Fruit fly (Drosophila melanogaster) whole organism, embryonic: ENCODE data around the gene yellow-e2.

ENCODE experiments used
- Atf6 ChIP-seq: fragments of 200-800 bp; sonication (Bioruptor generic); IDR thresholded peaks from 2 replicates; pipeline ENCODE4 v1.3.6; 2022; ENCODE audit warnings: missing biosample characterization, missing genetic modification characterization
- Bgb ChIP-seq: fragments of 200-800 bp; sonication (Bioruptor generic); IDR thresholded peaks from 2 replicates; pipeline ENCODE4 v1.3.6; 2022; ENCODE audit warnings: missing biosample characterization, missing genetic modification characterization; ENCODE audit not compliant: partially characterized antibody
- CG10267 ChIP-seq: fragments of 200-800 bp; sonication (Bioruptor generic); optimal IDR thresholded peaks from 2 replicates; lab custom pipeline; 2018; ENCODE audit warnings: missing biosample characterization, mild to moderate bottlenecking, missing genetic modification characterization, moderate library complexity
- CG10431 ChIP-seq: fragments of 200-800 bp; sonication (Bioruptor generic); optimal IDR thresholded peaks from 3 replicates; lab custom pipeline; 2018; ENCODE audit warnings: missing biosample characterization, mild to moderate bottlenecking, missing genetic modification characterization
- CG10979 ChIP-seq: fragments of 200-800 bp; sonication (Bioruptor generic); optimal IDR thresholded peaks from 2 replicates; lab custom pipeline; 2018; ENCODE audit warnings: missing biosample characterization, mild to moderate bottlenecking, missing genetic modification characterization, moderate library complexity
- CG11247 ChIP-seq: fragments of 200-800 bp; sonication (Bioruptor generic); IDR thresholded peaks from 2 replicates; pipeline ENCODE4 v1.3.6; 2022; ENCODE audit warnings: missing biosample characterization, missing genetic modification characterization
- CG11695 ChIP-seq: fragments of 200-800 bp; sonication (Bioruptor generic); IDR thresholded peaks from 3 replicates; pipeline ENCODE4 v1.3.6; 2022; ENCODE audit warnings: missing biosample characterization, missing genetic modification characterization
- CG1233 ChIP-seq: fragments of 200-800 bp; sonication (Bioruptor generic); optimal IDR thresholded peaks from 4 replicates; lab custom pipeline; 2018; ENCODE audit warnings: missing biosample characterization, mild to moderate bottlenecking, missing genetic modification characterization
- CG13123 ChIP-seq: fragments of 200-800 bp; sonication (Bioruptor generic); optimal IDR thresholded peaks from 2 replicates; lab custom pipeline; 2016; ENCODE audit warnings: missing biosample characterization, missing genetic modification characterization
- CG13287 ChIP-seq: fragments of 200-800 bp; sonication (Bioruptor generic); IDR thresholded peaks from 2 replicates; pipeline ENCODE4 v1.3.6; 2022; ENCODE audit warnings: missing biosample characterization, missing genetic modification characterization; ENCODE audit not compliant: partially characterized antibody
- CG13775 ChIP-seq: fragments of 200-800 bp; sonication (Bioruptor generic); optimal IDR thresholded peaks from 3 replicates; lab custom pipeline; 2017; ENCODE audit warnings: missing biosample characterization, mild to moderate bottlenecking, missing genetic modification characterization
- CG14860 ChIP-seq: fragments of 200-800 bp; sonication (Bioruptor generic); IDR thresholded peaks from 3 replicates; pipeline ENCODE4 v1.3.6; 2022; ENCODE audit warnings: missing biosample characterization, missing genetic modification characterization; ENCODE audit not compliant: partially characterized antibody
- CG1529 ChIP-seq: fragments of 200-800 bp; sonication (Bioruptor generic); optimal IDR thresholded peaks from 3 replicates; lab custom pipeline; 2018; ENCODE audit warnings: missing biosample characterization, missing genetic modification characterization
- CG15514 ChIP-seq: fragments of 200-800 bp; sonication (Bioruptor generic); optimal IDR thresholded peaks from 3 replicates; lab custom pipeline; 2017; ENCODE audit warnings: missing biosample characterization, missing genetic modification characterization, mild to moderate bottlenecking, moderate library complexity, missing genetic modification reagents
- CG16813 ChIP-seq: fragments of 200-800 bp; sonication (Bioruptor generic); IDR thresholded peaks from 3 replicates; pipeline ENCODE4 v1.3.6; 2022; ENCODE audit warnings: missing biosample characterization, missing genetic modification characterization; ENCODE audit not compliant: partially characterized antibody
- CG17385 ChIP-seq: fragments of 200-800 bp; sonication (Bioruptor generic); optimal IDR thresholded peaks from 3 replicates; lab custom pipeline; 2018; ENCODE audit warnings: missing biosample characterization, mild to moderate bottlenecking, missing genetic modification characterization
- CG1792 ChIP-seq: fragments of 200-800 bp; sonication (Bioruptor generic); optimal IDR thresholded peaks from 2 replicates; lab custom pipeline; 2016; ENCODE audit warnings: missing biosample characterization, missing genetic modification characterization
- CG18011 ChIP-seq: fragments of 200-800 bp; sonication (Bioruptor generic); optimal IDR thresholded peaks from 2 replicates; lab custom pipeline; 2017; ENCODE audit warnings: missing biosample characterization, missing genetic modification characterization, mild to moderate bottlenecking, moderate library complexity, missing genotype
- CG9932 ChIP-seq: fragments of 200-800 bp; sonication (Bioruptor generic); IDR thresholded peaks from 2 replicates; pipeline ENCODE4 v1.3.6; 2022; ENCODE audit warnings: missing biosample characterization, missing genetic modification characterization
- CTCF ChIP-seq: fragments of 200-800 bp; sonication (Bioruptor generic); optimal IDR thresholded peaks from 2 replicates; lab custom pipeline; 2017; ENCODE audit warnings: missing biosample characterization, mild to moderate bottlenecking, missing genetic modification characterization, moderate library complexity
- Dbx ChIP-seq: fragments of 200-800 bp; sonication (Bioruptor generic); IDR thresholded peaks from 3 replicates; pipeline ENCODE4 v1.3.6; 2022; ENCODE audit warnings: missing biosample characterization, missing genetic modification characterization
- Drgx ChIP-seq: fragments of 200-800 bp; sonication (Bioruptor generic); IDR thresholded peaks from 2 replicates; pipeline ENCODE4 v1.3.6; 2022; ENCODE audit warnings: missing biosample characterization, missing genetic modification characterization
- ERR ChIP-seq: fragments of 200-800 bp; sonication (Bioruptor generic); optimal IDR thresholded peaks from 2 replicates; lab custom pipeline; 2016; ENCODE audit warnings: missing biosample characterization, missing genetic modification characterization
- HmgZ ChIP-seq: fragments of 200-800 bp; sonication (Bioruptor generic); optimal IDR thresholded peaks from 2 replicates; lab custom pipeline; 2018; ENCODE audit warnings: missing biosample characterization, mild to moderate bottlenecking, missing genetic modification characterization
- Lpt ChIP-seq: fragments of >200 bp; optimal IDR thresholded peaks from 2 replicates; lab custom pipeline; 2018; ENCODE audit warnings: missing biosample characterization, missing genetic modification characterization
- MESR4 ChIP-seq: fragments of 200-800 bp; sonication (Bioruptor generic); optimal IDR thresholded peaks from 2 replicates; lab custom pipeline; 2018; ENCODE audit warnings: missing biosample characterization, mild to moderate bottlenecking, missing genetic modification characterization, moderate library complexity
- NC2α ChIP-seq: fragments of 200-800 bp; sonication (Bioruptor generic); optimal IDR thresholded peaks from 2 replicates; lab custom pipeline; 2016; ENCODE audit warnings: missing biosample characterization, missing genetic modification characterization
- Xrp1 ChIP-seq: fragments of 200-800 bp; sonication (Bioruptor generic); IDR thresholded peaks from 2 replicates; pipeline ENCODE4 v1.3.6; 2022; ENCODE audit warnings: missing biosample characterization, missing genetic modification characterization
- amos ChIP-seq: fragments of 200-800 bp; sonication (Bioruptor generic); IDR thresholded peaks from 2 replicates; pipeline ENCODE4 v1.3.6; 2022; ENCODE audit warnings: missing biosample characterization, missing genetic modification characterization; ENCODE audit not compliant: partially characterized antibody
- ap ChIP-seq: fragments of 200-800 bp; sonication (Bioruptor generic); IDR thresholded peaks from 2 replicates; pipeline ENCODE4 v1.3.6; 2022; ENCODE audit warnings: missing biosample characterization, missing genetic modification characterization
- ara ChIP-seq: fragments of 200-800 bp; sonication (Bioruptor generic); IDR thresholded peaks from 2 replicates; pipeline ENCODE4 v1.3.6; 2022; ENCODE audit warnings: missing biosample characterization, missing genetic modification characterization
- az2 ChIP-seq: fragments of 200-800 bp; sonication (Bioruptor generic); optimal IDR thresholded peaks from 3 replicates; lab custom pipeline; 2016; ENCODE audit warnings: missing biosample characterization, missing genetic modification characterization
- bab2 ChIP-seq: fragments of 200-800 bp; sonication (Bioruptor generic); optimal IDR thresholded peaks from 2 replicates; lab custom pipeline; 2016; ENCODE audit warnings: missing biosample characterization, missing genetic modification characterization
- chn ChIP-seq: fragments of 200-800 bp; sonication (Bioruptor generic); optimal IDR thresholded peaks from 2 replicates; lab custom pipeline; 2016; ENCODE audit warnings: missing biosample characterization, missing genetic modification characterization
- crp ChIP-seq, 2 experiments: fragments of 200-800 bp; sonication (Bioruptor generic); optimal IDR thresholded peaks; 2 replicates in 1 of 2; 3 replicates in 1 of 2; lab custom pipeline; 2017; ENCODE audit warnings: missing biosample characterization in 2 of 2, missing genetic modification characterization in 2 of 2, mild to moderate bottlenecking in 1 of 2, moderate library complexity in 1 of 2
- fd96Cb ChIP-seq: fragments of 200-800 bp; sonication (Bioruptor generic); optimal IDR thresholded peaks from 2 replicates; lab custom pipeline; 2018; ENCODE audit warnings: missing biosample characterization, mild to moderate bottlenecking, missing genetic modification characterization, moderate library complexity
- gt ChIP-seq: fragments of 200-800 bp; sonication (Bioruptor generic); IDR thresholded peaks from 2 replicates; pipeline ENCODE4 v1.3.6; 2022; ENCODE audit warnings: missing biosample characterization, missing genetic modification characterization
- jing ChIP-seq: fragments of 200-800 bp; sonication (Bioruptor generic); optimal IDR thresholded peaks from 2 replicates; lab custom pipeline; 2018; ENCODE audit warnings: missing biosample characterization, mild to moderate bottlenecking, missing genetic modification characterization
- ken ChIP-seq: fragments of 200-800 bp; sonication (Bioruptor generic); IDR thresholded peaks from 3 replicates; pipeline ENCODE4 v1.3.6; 2022; ENCODE audit warnings: missing biosample characterization, missing genetic modification characterization
- nau ChIP-seq: fragments of 200-800 bp; sonication (Bioruptor generic); optimal IDR thresholded peaks from 3 replicates; lab custom pipeline; 2017; ENCODE audit warnings: missing biosample characterization, mild to moderate bottlenecking, missing genetic modification characterization, missing genetic modification reagents
- otp ChIP-seq: fragments of 200-800 bp; sonication (Bioruptor generic); IDR thresholded peaks from 3 replicates; pipeline ENCODE4, ENCODE4 v1.3.6; 2022; ENCODE audit warnings: missing biosample characterization, missing genetic modification characterization
- prd ChIP-seq, 3 experiments: fragments of >200 bp in 2 of 3; fragments of 200-800 bp in 1 of 3; sonication (Bioruptor generic) in 1 of 3; optimal IDR thresholded peaks in 2 of 3; IDR thresholded peaks in 1 of 3; 2 replicates in 2 of 3; 3 replicates in 1 of 3; pipeline versions ENCODE4 v1.3.6 to Lab custom; 2017 to 2022; ENCODE audit warnings: missing biosample characterization in 1 of 3, missing genetic modification characterization in 1 of 3
- pros ChIP-seq: fragments of 200-800 bp; sonication (Bioruptor generic); optimal IDR thresholded peaks from 3 replicates; lab custom pipeline; 2019; ENCODE audit warnings: missing biosample characterization, mild to moderate bottlenecking, missing genetic modification characterization, moderate library complexity
- pum ChIP-seq: fragments of 200-800 bp; sonication (Bioruptor generic); optimal IDR thresholded peaks from 2 replicates; lab custom pipeline; 2016; ENCODE audit warnings: missing biosample characterization, missing genetic modification characterization
- sisA ChIP-seq: fragments of 200-800 bp; sonication (Bioruptor generic); IDR thresholded peaks from 2 replicates; pipeline ENCODE4 v1.3.6; 2022; ENCODE audit warnings: missing biosample characterization, missing genetic modification characterization
- stc ChIP-seq: fragments of 200-800 bp; sonication (Bioruptor generic); IDR thresholded peaks from 2 replicates; pipeline ENCODE4 v1.3.6; 2022; ENCODE audit warnings: missing biosample characterization, missing genetic modification characterization
- tna ChIP-seq: fragments of 200-800 bp; sonication (Bioruptor generic); IDR thresholded peaks from 2 replicates; pipeline ENCODE4 v1.3.6; 2022; ENCODE audit warnings: missing biosample characterization, missing genetic modification characterization; ENCODE audit not compliant: partially characterized antibody
- unc-4 ChIP-seq: fragments of 200-800 bp; sonication (Bioruptor generic); IDR thresholded peaks from 2 replicates; pipeline ENCODE4 v1.3.6; 2022; ENCODE audit warnings: missing biosample characterization, missing genetic modification characterization; ENCODE audit not compliant: partially characterized antibody
- vfl ChIP-seq: fragments of 200-800 bp; sonication (Bioruptor generic); optimal IDR thresholded peaks from 2 replicates; lab custom pipeline; 2016; ENCODE audit warnings: missing biosample characterization, missing genetic modification characterization

yellow-e2 gene

DNA sequence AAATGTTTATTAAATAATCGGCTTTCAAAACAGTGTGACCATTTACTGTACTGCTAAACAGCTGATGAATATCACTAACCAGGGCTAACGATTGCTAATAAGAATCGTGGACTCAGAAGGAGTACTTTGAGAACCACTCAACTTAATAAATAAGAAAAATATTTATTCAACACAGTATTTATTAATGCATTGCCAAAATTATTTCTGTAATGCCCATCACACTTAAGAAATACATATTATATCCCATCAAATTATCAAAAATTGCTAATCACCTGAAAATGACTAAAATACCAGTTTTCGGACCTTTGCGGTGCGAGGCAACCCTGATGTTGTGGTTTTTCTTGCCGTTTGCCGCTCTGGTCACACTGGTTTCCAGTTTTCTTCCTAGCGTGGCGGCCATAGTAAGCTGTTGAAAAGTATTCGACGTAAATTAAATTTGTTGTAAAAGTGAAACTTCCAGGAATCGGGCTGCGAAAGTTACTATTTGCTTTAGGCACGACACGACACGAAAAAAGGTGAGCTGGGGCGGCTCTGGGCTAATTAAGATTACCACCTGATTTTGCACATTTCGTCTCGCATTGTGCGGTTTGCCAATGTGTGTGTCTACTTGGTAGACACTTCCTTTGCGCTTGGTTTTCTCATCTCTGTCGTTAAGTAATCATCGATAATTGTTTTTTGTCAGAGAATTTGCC is 24.9 kb downstream of the yellow-e2 start, which contains the start of the genes mRpS21 and Droj2 (continued):
- TF ChIP-seq NC2α (GFP tag; lab: Kevin White, UChicago), result no peak
- 0 out of 3 replicates have a peak, but pooled peaks have one; percentile 38 for TF ChIP-seq Dbx (GFP tag; lab: Robert Waterston, UW)
- TF ChIP-seq az2 (GFP tag; lab: Kevin White, UChicago), result peak; percentile 23
- TF ChIP-seq tna (GFP tag; lab: Robert Waterston, UW), result no peak
- TF ChIP-seq crp (GFP tag; optimal IDR thresholded peaks at IDR 0.05; lab: Kevin White, UChicago), result peak; percentile 85 to 97
- no peak for TF ChIP-seq ERR (GFP tag; lab: Kevin White, UChicago)
- no peak for TF ChIP-seq ken (GFP tag; lab: Robert Waterston, UW)
- TF ChIP-seq Drgx, result no peak
- TF ChIP-seq CG16813 (GFP tag; lab: Robert Waterston, UW), result no peak
- no peak for TF ChIP-seq CG1233 (GFP tag; lab: Kevin White, UChicago)
- TF ChIP-seq CG17385, result no peak
- TF ChIP-seq CG10431, result peak; percentile 29
- no peak for TF ChIP-seq ara
- TF ChIP-seq CG13775, result peak; percentile 56
- TF ChIP-seq chn (GFP tag; lab: Kevin White, UChicago), result peak; percentile 18
- TF ChIP-seq stc (GFP tag; lab: Robert Waterston, UW), result no peak
- TF ChIP-seq CG13123 (GFP tag; lab: Kevin White, UChicago), result no peak
- TF ChIP-seq CG11695, result no peak
- no peak for TF ChIP-seq prd (optimal IDR thresholded peaks at IDR 0.05; lab: Kevin White, UChicago)
- peak; percentile 61 for TF ChIP-seq prd (GFP tag; IDR thresholded peaks at IDR 0.05; lab: Robert Waterston, UW)
- no peak for TF ChIP-seq gt
- peak; percentile 77 for TF ChIP-seq CG9932
- TF ChIP-seq CTCF (GFP tag; lab: Kevin White, UChicago), result no peak
- TF ChIP-seq ap, result no peak
- TF ChIP-seq CG15514 (GFP tag; lab: Kevin White, UChicago), result peak; percentile 98
- TF ChIP-seq CG10979 (tag; lab: Kevin White, UChicago), result peak; percentile 38
- no peak for TF ChIP-seq unc-4 (GFP tag; lab: Robert Waterston, UW)
- 0 out of 2 replicates have a peak, but pooled peaks have one; percentile 39 for TF ChIP-seq sisA (GFP tag; lab: Robert Waterston, UW)
- TF ChIP-seq MESR4, result peak; percentile 74
- TF ChIP-seq CG14860 (GFP tag; lab: Robert Waterston, UW), result no peak
- TF ChIP-seq CG11247, result 0 out of 2 replicates have a peak, but pooled peaks have one; percentile 28
- peak; percentile 60 for TF ChIP-seq CG10267 (tag; lab: Kevin White, UChicago)
- peak; percentile 26; the same call in 1 of the 3 replicates for TF ChIP-seq otp
- TF ChIP-seq pum, result peak; percentile 17
- no peak for TF ChIP-seq pros (GFP tag; lab: Kevin White, UChicago)
- TF ChIP-seq Atf6 (GFP tag; lab: Robert Waterston, UW), result peak; percentile 46; the same call in 1 of the 2 replicates
- TF ChIP-seq vfl (GFP tag; lab: Kevin White, UChicago), result no peak
- peak; percentile 28; the same call in 1 of the 2 replicates for TF ChIP-seq amos
- TF ChIP-seq CG18011 (GFP tag; lab: Kevin White, UChicago), result no peak
- TF ChIP-seq fd96Cb (tag; lab: Kevin White, UChicago), result peak; percentile 35
- no peak for TF ChIP-seq nau (GFP tag; lab: Kevin White, UChicago)
- TF ChIP-seq HmgZ, result peak; percentile 66
- no peak for TF ChIP-seq Xrp1 (GFP tag; lab: Robert Waterston, UW)
- TF ChIP-seq CG1792 (GFP tag; lab: Kevin White, UChicago), result no peak
- no peak for TF ChIP-seq Lpt (GFP tag; lab: Kevin White, UChicago)
- no peak for TF ChIP-seq CG1529 (GFP tag; lab: Kevin White, UChicago)
- TF ChIP-seq Bgb, result no peak
- peak; percentile 48 for TF ChIP-seq CG13287
- no peak for TF ChIP-seq jing (GFP tag; lab: Kevin White, UChicago)
- no peak for TF ChIP-seq bab2 (GFP tag; lab: Kevin White, UChicago)
